Worm (Caenorhabditis elegans) whole organism, late embryonic: ENCODE data around the gene H13N06.7.

Experiments used
- elt-2 ChIP-seq: sonication (generic microtip); optimal IDR thresholded peaks from 2 replicates; lab custom pipeline; 2016; ENCODE audit warnings: missing genetic modification reagents, missing genetic modification characterization, missing compliant biosample characterization
- pha-4 ChIP-seq: fragments of 150-350 bp; optimal IDR thresholded peaks from 2 replicates; lab custom pipeline; 2018; ENCODE audit warnings: missing biosample characterization, missing genetic modification reagents, missing genetic modification characterization

- TF ChIP-seq pha-4 (tag; lab: Kevin White, UChicago) (no peak), elt-2 (no peak)
These were observed 6.8 kb downstream of the H13N06.7 start, which contains the start of gene eat-20 for ce11 chrX:15509681-15510080.
